Worm (Caenorhabditis elegans) whole organism, L2 larva: ENCODE data around the gene Y73B6BL.29.

ENCODE experiments used
- C34F6.9 ChIP-seq: fragments of 150-350 bp; optimal IDR thresholded peaks from 2 replicates; lab custom pipeline; 2014; ENCODE audit warnings: missing biosample characterization, missing genetic modification characterization
- R02D3.7 ChIP-seq: fragments of 150-350 bp; optimal IDR thresholded peaks from 2 replicates; lab custom pipeline; 2014; ENCODE audit warnings: missing biosample characterization, missing genetic modification characterization
- ZK546.5 ChIP-seq: sonication (generic microtip); optimal IDR thresholded peaks from 2 replicates; lab custom pipeline; 2017; ENCODE audit warnings: missing biosample characterization, missing genetic modification characterization
- alr-1 ChIP-seq: fragments of 150-350 bp; optimal IDR thresholded peaks from 2 replicates; lab custom pipeline; 2014; ENCODE audit warnings: missing biosample characterization, missing genetic modification characterization
- aly-2 ChIP-seq: fragments of 150-350 bp; optimal IDR thresholded peaks from 2 replicates; lab custom pipeline; 2014; ENCODE audit warnings: missing biosample characterization, missing genetic modification characterization
- ama-1 ChIP-seq: fragments of 150-350 bp; optimal IDR thresholded peaks from 2 replicates; lab custom pipeline; 2018; ENCODE audit warnings: inconsistent platforms
- blmp-1 ChIP-seq: sonication (generic microtip); optimal IDR thresholded peaks from 2 replicates; lab custom pipeline; 2017; ENCODE audit warnings: missing genetic modification characterization, mild to moderate bottlenecking, missing compliant biosample characterization, antibody characterized with exemption, moderate library complexity; ENCODE audit not compliant: insufficient read depth
- ceh-16 ChIP-seq: fragments of 150-350 bp; optimal IDR thresholded peaks from 2 replicates; lab custom pipeline; 2014; ENCODE audit warnings: missing biosample characterization, missing genetic modification characterization
- ceh-82 ChIP-seq: fragments of 150-350 bp; optimal IDR thresholded peaks from 2 replicates; lab custom pipeline; 2014; ENCODE audit warnings: missing biosample characterization, missing genetic modification characterization
- crh-2 ChIP-seq: sonication (generic microtip); optimal IDR thresholded peaks from 2 replicates; lab custom pipeline; 2017; ENCODE audit warnings: missing biosample characterization, missing genetic modification characterization
- dmd-4 ChIP-seq: sonication (generic microtip); optimal IDR thresholded peaks from 2 replicates; lab custom pipeline; 2017; ENCODE audit warnings: missing biosample characterization, missing genetic modification characterization
- egl-27 ChIP-seq: sonication (generic microtip); optimal IDR thresholded peaks from 3 replicates; lab custom pipeline; 2017; ENCODE audit warnings: missing biosample characterization, missing genetic modification reagents, missing genetic modification characterization
- elt-1 ChIP-seq: fragments of 150-350 bp; optimal IDR thresholded peaks from 2 replicates; lab custom pipeline; 2014; ENCODE audit warnings: missing biosample characterization, missing genetic modification characterization
- elt-3 ChIP-seq: sonication (generic microtip); optimal IDR thresholded peaks from 2 replicates; lab custom pipeline; 2017; ENCODE audit warnings: missing biosample characterization, missing genetic modification characterization
- fos-1 ChIP-seq: fragments of 150-350 bp; optimal IDR thresholded peaks from 2 replicates; lab custom pipeline; 2014; ENCODE audit warnings: missing biosample characterization, missing genetic modification characterization
- gmeb-1 ChIP-seq: fragments of 150-350 bp; optimal IDR thresholded peaks from 2 replicates; lab custom pipeline; 2014; ENCODE audit warnings: missing biosample characterization, missing genetic modification characterization
- lin-11 ChIP-seq: fragments of 150-350 bp; sonication (generic microtip); optimal IDR thresholded peaks from 2 replicates; lab custom pipeline; 2014; ENCODE audit warnings: missing biosample characterization, missing genetic modification characterization, inconsistent platforms, mixed read lengths
- lin-13 ChIP-seq: fragments of 150-350 bp; optimal IDR thresholded peaks from 2 replicates; lab custom pipeline; 2014; ENCODE audit warnings: missing biosample characterization, missing genetic modification reagents, missing genetic modification characterization
- lin-39 ChIP-seq: fragments of 150-350 bp; optimal IDR thresholded peaks from 2 replicates; lab custom pipeline; 2014; ENCODE audit warnings: missing biosample characterization, missing genetic modification reagents, missing genetic modification characterization
- lsy-2 ChIP-seq, 2 experiments: fragments of 150-350 bp in 1 of 2; sonication (generic microtip) in 1 of 2; optimal IDR thresholded peaks; 2 replicates each; lab custom pipeline; 2014 to 2017; ENCODE audit warnings: missing biosample characterization in 2 of 2, missing genetic modification characterization in 2 of 2
- mab-5 ChIP-seq: fragments of 150-350 bp; optimal IDR thresholded peaks from 2 replicates; lab custom pipeline; 2014; ENCODE audit warnings: missing biosample characterization, missing genetic modification characterization
- mbf-1 ChIP-seq: sonication (generic microtip); optimal IDR thresholded peaks from 2 replicates; lab custom pipeline; 2017; ENCODE audit warnings: missing biosample characterization, missing genetic modification characterization
- mdl-1 ChIP-seq, 2 experiments: fragments of 150-350 bp in 1 of 2; sonication (generic microtip) in 1 of 2; optimal IDR thresholded peaks; 2 replicates each; lab custom pipeline; 2017; ENCODE audit warnings: missing biosample characterization in 2 of 2, missing genetic modification characterization in 2 of 2
- nhr-10 ChIP-seq: sonication (generic microtip); optimal IDR thresholded peaks from 2 replicates; lab custom pipeline; 2017; ENCODE audit warnings: missing biosample characterization, missing genetic modification characterization
- nhr-11 ChIP-seq: fragments of 150-350 bp; optimal IDR thresholded peaks from 2 replicates; lab custom pipeline; 2014; ENCODE audit warnings: missing biosample characterization, missing genetic modification characterization
- nhr-12 ChIP-seq: fragments of 150-350 bp; optimal IDR thresholded peaks from 2 replicates; lab custom pipeline; 2014; ENCODE audit warnings: missing biosample characterization, missing genetic modification characterization
- nhr-129 ChIP-seq: fragments of 150-350 bp; optimal IDR thresholded peaks from 2 replicates; lab custom pipeline; 2014; ENCODE audit warnings: missing biosample characterization, missing genetic modification characterization
- nhr-21 ChIP-seq: fragments of 150-350 bp; optimal IDR thresholded peaks from 2 replicates; lab custom pipeline; 2014; ENCODE audit warnings: missing biosample characterization, missing genetic modification characterization
- nhr-23 ChIP-seq: fragments of 150-350 bp; optimal IDR thresholded peaks from 2 replicates; lab custom pipeline; 2014; ENCODE audit warnings: missing biosample characterization, missing genetic modification reagents, missing genetic modification characterization
- nhr-237 ChIP-seq: fragments of 150-350 bp; optimal IDR thresholded peaks from 2 replicates; lab custom pipeline; 2014; ENCODE audit warnings: missing biosample characterization, missing genetic modification characterization
- nhr-25 ChIP-seq: fragments of 150-350 bp; sonication (generic microtip); optimal IDR thresholded peaks from 3 replicates; lab custom pipeline; 2014; ENCODE audit warnings: missing biosample characterization, missing genetic modification characterization
- nhr-6 ChIP-seq: fragments of 150-350 bp; optimal IDR thresholded peaks from 2 replicates; lab custom pipeline; 2014; ENCODE audit warnings: missing biosample characterization, missing genetic modification characterization
- nhr-77 ChIP-seq: fragments of 150-350 bp; optimal IDR thresholded peaks from 2 replicates; lab custom pipeline; 2014; ENCODE audit warnings: missing biosample characterization, missing genetic modification characterization
- peb-1 ChIP-seq: fragments of 150-350 bp; optimal IDR thresholded peaks from 2 replicates; lab custom pipeline; 2014; ENCODE audit warnings: missing biosample characterization, missing genetic modification characterization
- sem-4 ChIP-seq: fragments of 150-350 bp; optimal IDR thresholded peaks from 2 replicates; lab custom pipeline; 2014; ENCODE audit warnings: missing biosample characterization, missing genetic modification reagents, missing genetic modification characterization
- skn-1 ChIP-seq: sonication (generic microtip); optimal IDR thresholded peaks from 2 replicates; lab custom pipeline; 2017; ENCODE audit warnings: missing biosample characterization, missing genetic modification characterization
- sma-3 ChIP-seq: sonication (generic microtip); optimal IDR thresholded peaks from 2 replicates; lab custom pipeline; 2016; ENCODE audit warnings: missing genetic modification reagents, missing genetic modification characterization, missing compliant biosample characterization
- sma-9 ChIP-seq, 2 experiments: fragments of 150-350 bp in 1 of 2; sonication (generic microtip) in 1 of 2; optimal IDR thresholded peaks; 2 replicates each; lab custom pipeline; 2014 to 2016; ENCODE audit warnings: missing genetic modification characterization in 2 of 2, mild to moderate bottlenecking in 1 of 2, missing biosample characterization in 1 of 2, missing compliant biosample characterization in 1 of 2, missing genetic modification reagents in 1 of 2, moderate library complexity in 1 of 2
- snpc-4 ChIP-seq: fragments of 150-350 bp; optimal IDR thresholded peaks from 2 replicates; lab custom pipeline; 2014; ENCODE audit warnings: missing biosample characterization, missing genetic modification characterization
- unc-39 ChIP-seq: fragments of 150-350 bp; optimal IDR thresholded peaks from 2 replicates; lab custom pipeline; 2014; ENCODE audit warnings: missing biosample characterization, missing genetic modification characterization
- unc-55 ChIP-seq: fragments of 150-350 bp; sonication (generic microtip); optimal IDR thresholded peaks from 3 replicates; lab custom pipeline; 2014; ENCODE audit warnings: missing biosample characterization, missing genetic modification reagents, missing genetic modification characterization
- unc-62 ChIP-seq: fragments of 150-350 bp; optimal IDR thresholded peaks from 2 replicates; lab custom pipeline; 2014; ENCODE audit warnings: missing biosample characterization, missing genetic modification reagents, missing genetic modification characterization
- zag-1 ChIP-seq: fragments of 150-350 bp; optimal IDR thresholded peaks from 2 replicates; lab custom pipeline; 2014; ENCODE audit warnings: missing biosample characterization, missing genetic modification characterization
- ztf-1 ChIP-seq: fragments of 200-800 bp; sonication (Bioruptor generic); conservative IDR thresholded peaks from 2 replicates; pipeline ENCODE4 v1.3.6; 2022; ENCODE audit warnings: missing genetic modification characterization, missing compliant biosample characterization
- ztf-4 ChIP-seq: fragments of 150-350 bp; optimal IDR thresholded peaks from 2 replicates; lab custom pipeline; 2014; ENCODE audit warnings: missing biosample characterization, missing genetic modification characterization

The Y73B6BL.29 gene

DNA sequence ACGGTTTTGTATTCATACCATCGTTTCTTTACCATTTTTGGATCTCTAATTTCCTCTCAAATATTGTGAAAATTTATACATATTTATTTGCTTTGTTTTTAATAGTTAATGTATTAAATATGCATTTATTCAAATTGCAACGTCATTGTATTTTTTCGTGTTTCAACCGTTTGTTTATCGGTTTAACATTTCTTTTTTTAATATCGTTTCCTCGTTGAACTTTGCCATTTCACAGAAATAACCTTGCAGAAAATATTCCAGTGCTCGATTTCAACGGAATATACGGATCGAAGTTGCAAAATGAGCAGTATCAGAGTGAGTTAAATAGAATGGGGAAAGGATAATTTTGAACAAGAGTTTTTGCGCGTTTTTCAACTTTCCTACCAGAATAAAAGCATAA, 7.6 kb downstream of the Y73B6BL.29 start, which contains the start of gene seu-1:
TSS of gene seu-1 (plus strand) at position 301 of the 400 bp plus-strand sequence.
- TF ChIP-seq ztf-4 (tag; lab: Kevin White, UChicago) (no peak), lsy-2 (tag; optimal IDR thresholded peaks at IDR 0.05; lab: Kevin White, UChicago) (no peak)

DNA sequence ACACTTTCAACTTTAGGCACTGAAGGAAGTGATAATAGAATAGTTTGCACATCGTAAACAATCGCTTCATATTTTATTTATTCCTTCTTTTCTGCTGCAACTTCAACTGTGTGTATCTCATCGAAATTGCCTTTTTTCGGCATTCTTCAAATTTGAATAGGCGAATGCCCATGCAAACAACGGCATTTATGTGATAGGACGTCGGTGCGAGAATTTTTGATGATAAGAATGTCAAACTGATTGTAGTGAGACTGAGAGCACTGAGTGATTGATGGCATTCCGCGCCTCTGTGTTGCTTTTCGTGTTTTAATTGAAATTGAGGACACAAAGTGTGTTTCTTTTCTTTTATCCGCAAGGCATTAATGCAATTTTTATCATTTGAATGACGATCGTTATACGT, 9.1 kb downstream of the Y73B6BL.29 start:
- TF ChIP-seq unc-39 (tag; lab: Kevin White, UChicago) = no peak
- peak; percentile 68 for TF ChIP-seq fos-1

ce11 chrIV:6333915-6334314, 12.2 kb downstream of the Y73B6BL.29 start, which contains the start of gene blos-2:
Gene blos-2 (plus strand): TSS chrIV:6334215.
- TF ChIP-seq ZK546.5 (tag; lab: Kevin White, UChicago) (no peak), nhr-11 (tag; lab: Kevin White, UChicago) (no peak), sma-3 (no peak), ztf-4 (tag; lab: Kevin White, UChicago) (no peak), lin-11 (tag; lab: Kevin White, UChicago) (no peak), unc-39 (tag; lab: Kevin White, UChicago) (no peak)

DNA sequence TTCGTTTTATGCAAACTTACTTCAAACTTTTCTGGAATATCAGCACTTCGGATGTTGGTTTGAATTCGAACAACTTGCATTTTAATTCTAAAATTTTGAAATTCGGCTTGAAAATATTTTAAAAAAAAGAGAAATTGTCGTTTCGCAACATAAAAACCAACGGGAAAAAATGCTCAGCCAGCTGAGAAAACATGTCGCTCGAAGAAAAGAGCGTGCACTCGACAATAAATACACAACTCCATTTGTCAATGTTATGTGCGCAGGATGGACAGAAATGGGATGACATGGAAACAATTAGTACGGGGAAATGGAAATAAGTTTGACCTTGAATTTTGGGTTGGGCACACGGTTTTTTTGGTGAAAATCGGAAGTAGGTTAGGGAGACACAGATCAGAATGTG, 14.2 kb downstream of the Y73B6BL.29 start, which contains the start of gene mif-4:
TSS of gene mif-4 (minus strand) at position 87 of the 400 bp plus-strand sequence.
- TF ChIP-seq nhr-129 (tag; lab: Kevin White, UChicago) = peak; percentile 9
- TF ChIP-seq lin-13 (GFP tag; lab: Kevin White, UChicago) = no peak
- peak; percentile 9 for TF ChIP-seq sma-9 (GFP tag; optimal IDR thresholded peaks at IDR 0.05; lab: Kevin White, UChicago)
- TF ChIP-seq sma-9 (tag; optimal IDR thresholded peaks at IDR 0.05; lab: Kevin White, UChicago) = no peak

DNA sequence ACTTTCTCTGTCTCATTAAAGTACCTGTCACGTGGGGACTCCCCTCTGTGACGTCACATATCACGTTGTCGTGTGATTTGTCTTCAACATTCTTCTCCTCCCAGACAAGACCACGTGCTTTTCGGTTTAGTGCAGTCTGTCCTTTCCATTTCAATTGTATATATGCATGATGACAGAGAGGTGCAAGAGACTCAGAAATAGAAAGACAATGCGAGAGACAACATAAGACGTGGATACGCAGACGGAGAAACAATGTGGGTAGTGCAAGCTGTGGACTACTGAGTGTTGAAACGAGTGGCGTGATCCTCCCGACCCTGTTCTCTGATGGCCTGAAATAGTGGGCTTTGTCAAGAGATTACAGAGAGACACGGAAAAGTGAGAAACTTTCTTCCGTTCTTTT, 15.0 kb downstream of the Y73B6BL.29 start:
- TF ChIP-seq unc-55 (GFP tag; lab: Kevin White, UChicago) (peak; percentile 80), lin-11 (tag; lab: Kevin White, UChicago) (peak; percentile 62), alr-1 (no peak), unc-62 (GFP tag; lab: Kevin White, UChicago) (peak; percentile 88), mab-5 (tag; lab: Kevin White, UChicago) (peak; percentile 81), blmp-1 (tag; lab: Kevin White, UChicago) (peak; percentile 98), unc-39 (tag; lab: Kevin White, UChicago) (no peak), lin-39 (tag; lab: Kevin White, UChicago) (no peak), sma-3 (peak; percentile 97), nhr-21 (tag; lab: Kevin White, UChicago) (peak; percentile 98), aly-2 (tag; lab: Kevin White, UChicago) (no peak), snpc-4 (peak; percentile 57), peb-1 (tag; lab: Kevin White, UChicago) (no peak), fos-1 (peak; percentile 87), sem-4 (tag; lab: Kevin White, UChicago) (peak; percentile 98), nhr-6 (peak; percentile 95), dmd-4 (tag; lab: Kevin White, UChicago) (no peak), nhr-25 (tag; lab: Kevin White, UChicago) (peak; percentile 99), nhr-237 (no peak), skn-1 (peak; percentile 53), ztf-1 (GFP tag; lab: Robert Waterston, UW) (no peak), elt-3 (tag; lab: Kevin White, UChicago) (no peak), egl-27 (peak; percentile 87), C34F6.9 (tag; lab: Kevin White, UChicago) (peak; percentile 99), ztf-4 (tag; lab: Kevin White, UChicago) (peak; percentile 96), gmeb-1 (tag; lab: Kevin White, UChicago) (peak; percentile 89), ceh-82 (tag; lab: Kevin White, UChicago) (peak; percentile 45), nhr-11 (tag; lab: Kevin White, UChicago) (no peak), ZK546.5 (tag; lab: Kevin White, UChicago) (peak; percentile 22), nhr-12 (no peak), R02D3.7 (tag; lab: Kevin White, UChicago) (peak; percentile 27), mbf-1 (tag; lab: Kevin White, UChicago) (no peak), elt-1 (tag; lab: Kevin White, UChicago) (peak; percentile 28), ceh-16 (tag; lab: Kevin White, UChicago) (peak; percentile 77), nhr-129 (tag; lab: Kevin White, UChicago) (peak; percentile 98), ama-1 (lab: Kevin White, UChicago) (peak; percentile 23), crh-2 (tag; lab: Kevin White, UChicago) (peak; percentile 96), mdl-1 (tag; optimal IDR thresholded peaks at IDR 0.05; lab: Kevin White, UChicago) (peak; percentile 98 to 99), nhr-10 (tag; lab: Kevin White, UChicago) (peak; percentile 74), nhr-77 (tag; lab: Kevin White, UChicago) (no peak), nhr-23 (no peak), zag-1 (tag; lab: Kevin White, UChicago) (peak; percentile 41)
